Fruit fly (Drosophila melanogaster): ENCODE results near the gene Bcs1.

dm6 chr2L:10208799-10209794 lies 13.4 kb upstream of the Bcs1 start, which contains the start of gene CG5731:
- TF ChIP-seq tai (GFP tag; optimal IDR thresholded peaks at IDR 0.05) (no peak), sage (GFP tag; optimal IDR thresholded peaks at IDR 0.05) (no peak), Myc (optimal IDR thresholded peaks at IDR 0.05) (no peak)

All from whole organism, wandering third instar larva.